Worm (Caenorhabditis elegans) whole organism, L1 larva: ENCODE data around the gene Y46G5A.22.
A peak's percentile ranks its signal among the peaks of the same experiment; 100 is the strongest.

Experiments used
- C04F5.9 ChIP-seq: sonication (generic microtip); optimal IDR thresholded peaks from 2 replicates; lab custom pipeline; 2016; ENCODE audit warnings: missing genetic modification characterization, missing compliant biosample characterization
- C34B4.2 ChIP-seq: sonication (generic microtip); optimal IDR thresholded peaks from 2 replicates; lab custom pipeline; 2017; ENCODE audit warnings: mild to moderate bottlenecking, missing genetic modification characterization, missing compliant biosample characterization
- Y116A8C.19 ChIP-seq: sonication (generic microtip); optimal IDR thresholded peaks from 2 replicates; lab custom pipeline; 2016; ENCODE audit warnings: missing compliant biosample characterization, missing genetic modification characterization, borderline replicate concordance
- alr-1 ChIP-seq: fragments of 200-800 bp; sonication (Bioruptor generic); optimal IDR thresholded peaks from 2 replicates; lab custom pipeline; 2018; ENCODE audit warnings: borderline replicate concordance, mild to moderate bottlenecking, missing genetic modification characterization, missing compliant biosample characterization
- ceh-8 ChIP-seq: fragments of 200-800 bp; sonication (Bioruptor generic); optimal IDR thresholded peaks from 2 replicates; lab custom pipeline; 2018; ENCODE audit warnings: mild to moderate bottlenecking, missing genetic modification characterization, moderate library complexity, missing compliant biosample characterization
- ceh-82 ChIP-seq, 3 experiments: fragments of 150-350 bp in 1 of 3; sonication (generic microtip) in 2 of 3; optimal IDR thresholded peaks; 2 replicates each; lab custom pipeline; 2014 to 2017; ENCODE audit warnings: missing biosample characterization in 3 of 3, missing genetic modification characterization in 3 of 3
- ceh-88 ChIP-seq: fragments of 200-800 bp; sonication (Bioruptor generic); IDR thresholded peaks from 2 replicates; pipeline ENCODE4 v1.3.6; 2022; ENCODE audit warnings: missing genetic modification characterization, missing compliant biosample characterization
- dpl-1 ChIP-seq, 3 experiments: fragments of 150-350 bp in 2 of 3; sonication (generic microtip) in 1 of 3; optimal IDR thresholded peaks; 2 replicates each; lab custom pipeline; 2014 to 2017; ENCODE audit warnings: missing biosample characterization in 3 of 3, missing genetic modification characterization in 3 of 3, missing genetic modification reagents in 3 of 3
- dsc-1 ChIP-seq: sonication (generic microtip); optimal IDR thresholded peaks from 2 replicates; lab custom pipeline; 2016; ENCODE audit warnings: mild to moderate bottlenecking, missing genetic modification characterization, missing compliant biosample characterization
- efl-1 ChIP-seq, 4 experiments: fragments of 150-350 bp; optimal IDR thresholded peaks in 3 of 4; peaks in 1 of 4; 1 replicate in 1 of 4; 2 replicates in 3 of 4; lab custom pipeline; 2014; ENCODE audit warnings: missing biosample characterization in 2 of 4, missing genetic modification characterization in 2 of 4, missing genetic modification reagents in 2 of 4
- egl-13 ChIP-seq: sonication (generic microtip); optimal IDR thresholded peaks from 2 replicates; lab custom pipeline; 2016; ENCODE audit warnings: missing genotype, missing genetic modification reagents, missing genetic modification characterization, missing compliant biosample characterization
- fkh-4 ChIP-seq: sonication (generic microtip); optimal IDR thresholded peaks from 2 replicates; lab custom pipeline; 2016; ENCODE audit warnings: missing compliant biosample characterization, missing genetic modification characterization, borderline replicate concordance
- grh-1 ChIP-seq: fragments of 200-800 bp; sonication (Bioruptor generic); IDR thresholded peaks from 2 replicates; pipeline ENCODE4 v1.3.6; 2022; ENCODE audit warnings: missing genetic modification reagents, missing genetic modification characterization, missing compliant biosample characterization
- isw-1 ChIP-seq: fragments of 200-800 bp; sonication (Bioruptor generic); IDR thresholded peaks from 2 replicates; pipeline ENCODE4 v1.3.6; 2022; ENCODE audit warnings: missing genetic modification characterization, missing compliant biosample characterization
- lin-13 ChIP-seq: fragments of 150-350 bp; optimal IDR thresholded peaks from 2 replicates; lab custom pipeline; 2014; ENCODE audit warnings: missing biosample characterization, missing genetic modification reagents, missing genetic modification characterization
- lin-14 ChIP-seq: fragments of 200-800 bp; sonication (Bioruptor generic); optimal IDR thresholded peaks from 2 replicates; lab custom pipeline; 2018; ENCODE audit warnings: mild to moderate bottlenecking, missing genetic modification characterization, moderate library complexity, missing compliant biosample characterization
- lin-15B ChIP-seq: fragments of 150-350 bp; sonication (generic microtip); optimal IDR thresholded peaks from 3 replicates; lab custom pipeline; 2014; ENCODE audit warnings: missing biosample characterization, missing genetic modification characterization
- lin-35 ChIP-seq, 2 experiments: fragments of 150-350 bp; optimal IDR thresholded peaks; 2 replicates each; lab custom pipeline; 2014; ENCODE audit warnings: missing biosample characterization in 2 of 2, missing genetic modification characterization in 2 of 2, missing genetic modification reagents in 2 of 2
- lsy-2 ChIP-seq, 2 experiments: fragments of 150-350 bp; optimal IDR thresholded peaks; 2 replicates each; lab custom pipeline; 2014; ENCODE audit warnings: missing biosample characterization in 2 of 2, missing genetic modification characterization in 2 of 2
- mab-9 ChIP-seq: fragments of 200-800 bp; sonication (Bioruptor generic); IDR thresholded peaks from 2 replicates; pipeline ENCODE4 v1.3.6; 2022; ENCODE audit warnings: missing genetic modification reagents, missing genetic modification characterization, missing compliant biosample characterization
- nhr-12 ChIP-seq: sonication (generic microtip); optimal IDR thresholded peaks from 2 replicates; lab custom pipeline; 2017; ENCODE audit warnings: missing biosample characterization, missing genetic modification characterization
- nhr-19 ChIP-seq: fragments of 200-800 bp; sonication (Bioruptor generic); conservative IDR thresholded peaks from 2 replicates; pipeline ENCODE4 v1.3.6; 2022; ENCODE audit warnings: missing genetic modification characterization, missing compliant biosample characterization
- nhr-20 ChIP-seq: sonication (generic microtip); optimal IDR thresholded peaks from 2 replicates; lab custom pipeline; 2016; ENCODE audit warnings: mild to moderate bottlenecking, missing genetic modification characterization, missing compliant biosample characterization
- nhr-47 ChIP-seq: sonication (generic microtip); optimal IDR thresholded peaks from 2 replicates; lab custom pipeline; 2016; ENCODE audit warnings: mild to moderate bottlenecking, missing genetic modification characterization, moderate library complexity, missing compliant biosample characterization
- nhr-71 ChIP-seq: sonication (generic microtip); optimal IDR thresholded peaks from 2 replicates; lab custom pipeline; 2016; ENCODE audit warnings: mild to moderate bottlenecking, missing genetic modification characterization, moderate library complexity, missing compliant biosample characterization
- nhr-76 ChIP-seq: sonication (generic microtip); optimal IDR thresholded peaks from 2 replicates; lab custom pipeline; 2017; ENCODE audit warnings: missing biosample characterization, missing genetic modification characterization
- nhr-77 ChIP-seq: fragments of 150-350 bp; optimal IDR thresholded peaks from 2 replicates; lab custom pipeline; 2014; ENCODE audit warnings: missing biosample characterization, missing genetic modification characterization
- nhr-85 ChIP-seq: sonication (generic microtip); peaks from one replicate; lab custom pipeline; 2016; ENCODE audit warnings: missing genetic modification characterization, inconsistent platforms, missing compliant biosample characterization
- nhr-90 ChIP-seq: sonication (generic microtip); optimal IDR thresholded peaks from 2 replicates; lab custom pipeline; 2016; ENCODE audit warnings: mild to moderate bottlenecking, missing genetic modification characterization, missing compliant biosample characterization; ENCODE audit not compliant: poor library complexity
- rnt-1 ChIP-seq: sonication (generic microtip); optimal IDR thresholded peaks from 2 replicates; lab custom pipeline; 2016; ENCODE audit warnings: mild to moderate bottlenecking, missing genetic modification characterization, moderate library complexity, missing compliant biosample characterization
- skn-1 ChIP-seq: fragments of 150-350 bp; optimal IDR thresholded peaks from 2 replicates; lab custom pipeline; 2014; ENCODE audit warnings: missing biosample characterization, missing genetic modification characterization
- snpc-4 ChIP-seq: fragments of 150-350 bp; optimal IDR thresholded peaks from 2 replicates; lab custom pipeline; 2014; ENCODE audit warnings: missing biosample characterization, missing genetic modification characterization
- snu-23 ChIP-seq: sonication (generic microtip); optimal IDR thresholded peaks from 2 replicates; lab custom pipeline; 2016; ENCODE audit warnings: missing genetic modification characterization, missing compliant biosample characterization
- sup-37 ChIP-seq: fragments of 200-800 bp; sonication (Bioruptor generic); optimal IDR thresholded peaks from 2 replicates; lab custom pipeline; 2018; ENCODE audit warnings: mild to moderate bottlenecking, missing genetic modification characterization, missing compliant biosample characterization
- swsn-7 ChIP-seq: sonication (generic microtip); optimal IDR thresholded peaks from 2 replicates; lab custom pipeline; 2016; ENCODE audit warnings: missing genetic modification characterization, missing compliant biosample characterization
- tbx-2 ChIP-seq: sonication (generic microtip); optimal IDR thresholded peaks from 2 replicates; lab custom pipeline; 2016; ENCODE audit warnings: missing genetic modification characterization, missing compliant biosample characterization
- unc-86 ChIP-seq: sonication (generic microtip); optimal IDR thresholded peaks from 2 replicates; lab custom pipeline; 2016; ENCODE audit warnings: missing genetic modification characterization, missing compliant biosample characterization
- unc-98 ChIP-seq: fragments of 200-800 bp; sonication (Bioruptor generic); IDR thresholded peaks from 2 replicates; pipeline ENCODE4 v1.3.6; 2022; ENCODE audit warnings: missing genetic modification characterization, missing compliant biosample characterization
- vab-15 ChIP-seq: sonication (generic microtip); optimal IDR thresholded peaks from 2 replicates; lab custom pipeline; 2017; ENCODE audit warnings: missing genotype, mild to moderate bottlenecking, missing genetic modification characterization, missing compliant biosample characterization
- xbp-1 ChIP-seq: sonication (generic microtip); optimal IDR thresholded peaks from 2 replicates; lab custom pipeline; 2016; ENCODE audit warnings: missing genetic modification characterization, missing compliant biosample characterization
- zip-4 ChIP-seq: fragments of 200-800 bp; sonication (Bioruptor generic); optimal IDR thresholded peaks from 2 replicates; lab custom pipeline; 2018; ENCODE audit warnings: mild to moderate bottlenecking, missing genetic modification characterization, moderate library complexity, missing compliant biosample characterization
- ztf-11 ChIP-seq, 2 experiments: sonication (generic microtip); optimal IDR thresholded peaks; 2 replicates each; lab custom pipeline; 2016 to 2017; ENCODE audit warnings: missing genetic modification characterization in 2 of 2, missing biosample characterization in 1 of 2, missing compliant biosample characterization in 1 of 2
- ztf-4 ChIP-seq: fragments of 150-350 bp; optimal IDR thresholded peaks from 2 replicates; lab custom pipeline; 2014; ENCODE audit warnings: missing biosample characterization, missing genetic modification characterization

The Y46G5A.22 gene

DNA sequence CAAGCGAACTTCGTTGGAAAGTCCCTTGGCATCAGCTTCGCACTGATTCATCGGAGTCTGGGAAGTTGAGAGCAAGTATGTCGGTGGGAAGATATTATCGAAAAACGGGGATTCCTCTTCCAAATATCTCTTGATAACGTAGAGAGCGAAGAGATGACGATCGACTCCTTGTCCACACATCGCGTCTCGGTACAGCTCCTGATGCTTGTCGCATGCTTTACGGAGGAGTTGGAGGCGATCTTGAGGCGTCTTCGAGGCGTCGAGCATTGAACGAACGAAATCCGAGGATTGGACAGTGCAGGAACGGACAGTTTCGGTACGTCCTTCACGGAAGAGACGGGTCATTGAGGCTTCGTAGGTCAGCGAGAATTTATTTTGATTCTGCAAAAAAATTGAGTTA lies 28.9 kb downstream of the Y46G5A.22 start:
- TF ChIP-seq lin-15B (tag; lab: Kevin White, UChicago), result no peak
- no peak for TF ChIP-seq nhr-77 (tag; lab: Kevin White, UChicago)
- no peak for TF ChIP-seq zip-4 (GFP tag; lab: Kevin White, UChicago)
- TF ChIP-seq nhr-76 (tag; lab: Kevin White, UChicago), result no peak
- TF ChIP-seq vab-15, result no peak
- TF ChIP-seq dsc-1 (tag; lab: Kevin White, UChicago), result no peak
- TF ChIP-seq fkh-4 (tag; lab: Kevin White, UChicago), result no peak
- TF ChIP-seq nhr-12 (tag; lab: Kevin White, UChicago), result no peak
- no peak for TF ChIP-seq Y116A8C.19

DNA sequence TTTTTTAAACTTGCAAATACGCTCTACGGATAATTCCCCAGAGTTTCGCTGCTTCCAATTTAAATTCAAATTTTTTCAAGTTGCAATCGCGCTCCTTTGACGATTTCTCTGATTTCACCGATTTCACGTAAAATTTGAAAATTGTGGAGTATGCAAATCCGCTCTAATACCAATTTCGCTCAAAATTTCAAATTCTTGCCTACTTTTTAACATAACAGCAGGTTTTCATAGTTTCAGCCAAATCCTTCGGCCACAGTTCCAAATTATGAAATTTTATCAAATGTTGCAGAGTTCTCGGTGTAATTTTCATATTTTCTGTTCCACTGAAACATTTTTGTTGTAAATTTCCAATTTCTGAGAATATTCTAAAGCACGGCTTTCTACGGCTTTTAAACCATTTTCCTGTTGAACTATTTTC lies 30.5 kb downstream of the Y46G5A.22 start, which contains the start of gene alkb-7:
alkb-7 (minus strand) TSS at position 323 of the 418 bp plus-strand sequence.
- no peak for TF ChIP-seq efl-1 (optimal IDR thresholded peaks at IDR 0.05; lab: Kevin White, UChicago)
- TF ChIP-seq efl-1 (GFP tag; optimal IDR thresholded peaks at IDR 0.05 in 1 of 2; lab: Kevin White, UChicago), result peak in 1 of 2 experiments; percentile 70
- TF ChIP-seq sup-37, result peak; percentile 9
- peak; percentile 2 for TF ChIP-seq ztf-4 (tag; lab: Kevin White, UChicago)
- no peak for TF ChIP-seq alr-1 (tag; lab: Kevin White, UChicago)

DNA sequence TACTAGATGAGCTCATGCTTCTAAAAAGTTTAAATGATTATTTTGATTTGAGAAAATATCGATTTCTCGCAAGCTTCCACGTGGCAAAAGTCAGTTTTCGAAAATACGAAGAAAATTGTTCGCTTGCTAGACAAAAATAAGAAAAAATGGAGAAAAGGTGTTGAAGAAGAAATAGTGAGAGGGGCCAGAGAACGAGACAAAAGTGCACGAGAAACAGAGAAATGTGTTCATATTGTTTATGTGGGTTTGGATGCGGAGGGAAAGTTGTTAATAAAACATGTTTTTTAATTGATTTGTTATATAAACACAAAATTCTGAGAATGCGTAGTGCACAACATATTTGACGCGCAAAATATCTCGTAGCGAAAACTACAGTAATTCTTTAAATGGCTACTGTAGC lies 33.0 kb downstream of the Y46G5A.22 start, which contains the start of gene Y46G5A.15:
Y46G5A.15 (minus strand) TSS at position 26 of the 400 bp plus-strand sequence.
- no peak for TF ChIP-seq dsc-1 (tag; lab: Kevin White, UChicago)
- no peak for TF ChIP-seq C34B4.2 (tag; lab: Kevin White, UChicago)
- TF ChIP-seq efl-1 (optimal IDR thresholded peaks at IDR 0.05; lab: Kevin White, UChicago), result no peak
- TF ChIP-seq efl-1 (GFP tag; optimal IDR thresholded peaks at IDR 0.05 in 1 of 2; lab: Kevin White, UChicago), result peak in 1 of 2 experiments; percentile 30

DNA sequence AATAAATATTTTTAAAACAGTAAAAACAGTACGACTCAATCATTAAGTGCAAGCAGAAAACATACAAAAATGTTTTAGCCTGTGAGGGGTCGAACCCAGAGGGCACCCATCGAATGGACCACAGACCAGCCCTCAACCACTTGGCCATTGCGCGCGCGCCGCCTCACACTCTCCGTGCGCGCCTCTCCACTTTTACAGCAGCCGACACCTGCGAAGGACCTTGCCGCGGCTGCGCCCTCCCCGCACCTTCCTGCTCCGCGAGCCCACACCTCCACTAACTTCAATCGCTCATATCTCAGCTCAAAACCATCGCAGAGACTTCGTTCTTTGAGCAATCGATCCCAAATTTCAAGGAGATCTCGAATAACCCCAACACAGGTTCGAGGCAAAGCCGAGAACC lies 40.0 kb downstream of the Y46G5A.22 start:
- TF ChIP-seq unc-86 (tag; lab: Kevin White, UChicago) (peak; percentile 70), ceh-82 (tag; optimal IDR thresholded peaks at IDR 0.05; lab: Kevin White, UChicago) (peak; percentile 46 to 72 (median 56)), C04F5.9 (tag; lab: Kevin White, UChicago) (peak; percentile 27), lin-13 (GFP tag; lab: Kevin White, UChicago) (peak; percentile 98), snu-23 (peak; percentile 80), egl-13 (peak; percentile 25), nhr-20 (tag; lab: Kevin White, UChicago) (peak; percentile 71), dsc-1 (tag; lab: Kevin White, UChicago) (peak; percentile 66), lsy-2 (tag; optimal IDR thresholded peaks at IDR 0.05; lab: Kevin White, UChicago) (peak; percentile 8 to 63), skn-1 (tag; lab: Kevin White, UChicago) (peak; percentile 35), rnt-1 (tag; lab: Kevin White, UChicago) (peak; percentile 92), swsn-7 (tag; lab: Kevin White, UChicago) (peak; percentile 81), tbx-2 (tag; lab: Kevin White, UChicago) (peak; percentile 69), isw-1 (peak; percentile 16; the same call in 1 of the 2 replicates), lin-14 (peak; percentile 68), dpl-1 (GFP tag; optimal IDR thresholded peaks at IDR 0.05; lab: Kevin White, UChicago) (peak in 2 of 3 experiments; percentile 19 to 36), efl-1 (optimal IDR thresholded peaks at IDR 0.05; lab: Kevin White, UChicago) (peak; percentile 29 to 56), efl-1 (GFP tag; optimal IDR thresholded peaks at IDR 0.05 in 1 of 2; lab: Kevin White, UChicago) (peak; percentile 29 to 95), nhr-47 (tag; lab: Kevin White, UChicago) (peak; percentile 84), lin-15B (tag; lab: Kevin White, UChicago) (peak; percentile 59), ceh-8 (GFP tag; lab: Kevin White, UChicago) (peak; percentile 81), unc-98 (0 out of 2 replicates have a peak, but pooled peaks have one; percentile 29), grh-1 (GFP tag; lab: Robert Waterston, UW) (peak; percentile 57), nhr-71 (tag; lab: Kevin White, UChicago) (peak; percentile 86), mab-9 (GFP tag; lab: Robert Waterston, UW) (0 out of 2 replicates have a peak, but pooled peaks have one; percentile 37), ceh-88 (GFP tag; lab: Robert Waterston, UW) (peak; percentile 54; the same call in 1 of the 2 replicates), xbp-1 (tag; lab: Kevin White, UChicago) (peak; percentile 58), lin-35 (GFP tag; optimal IDR thresholded peaks at IDR 0.05; lab: Kevin White, UChicago) (peak; percentile 37 to 48), nhr-85 (tag; lab: Kevin White, UChicago) (peak; percentile 64), ztf-11 (tag; optimal IDR thresholded peaks at IDR 0.05; lab: Kevin White, UChicago) (peak in 1 of 2 experiments; percentile 44), nhr-90 (tag; lab: Kevin White, UChicago) (peak; percentile 70), snpc-4 (tag; lab: Kevin White, UChicago) (peak; percentile 97), nhr-19 (GFP tag; lab: Robert Waterston, UW) (peak; percentile 86)
